Fruit fly (Drosophila melanogaster) whole organism, embryonic: ENCODE measurements around the gene cnir.

Source experiments
- B-H2 ChIP-seq: fragments of 200-800 bp; sonication (Bioruptor generic); optimal IDR thresholded peaks from 2 replicates; lab custom pipeline; 2018; ENCODE audit warnings: missing biosample characterization, mild to moderate bottlenecking, missing genetic modification characterization
- Blimp-1 ChIP-seq: fragments of 200-800 bp; sonication (Bioruptor generic); optimal IDR thresholded peaks from 3 replicates; lab custom pipeline; 2018; ENCODE audit warnings: missing biosample characterization, missing genetic modification characterization, mild to moderate bottlenecking, moderate library complexity, missing genetic modification reagents
- CG10274 ChIP-seq: fragments of 200-800 bp; sonication (Bioruptor generic); optimal IDR thresholded peaks from 3 replicates; lab custom pipeline; 2017; ENCODE audit warnings: missing biosample characterization, mild to moderate bottlenecking, missing genetic modification characterization
- CG12391 ChIP-seq: fragments of 200-800 bp; sonication (Bioruptor generic); optimal IDR thresholded peaks from 3 replicates; lab custom pipeline; 2018; ENCODE audit warnings: missing biosample characterization, mild to moderate bottlenecking, missing genetic modification characterization, moderate library complexity
- CG13296 ChIP-seq: fragments of 200-800 bp; sonication (Bioruptor generic); optimal IDR thresholded peaks from 3 replicates; lab custom pipeline; 2018; ENCODE audit warnings: missing biosample characterization, mild to moderate bottlenecking, missing genetic modification characterization
- CG16815 ChIP-seq: fragments of 200-800 bp; sonication (Bioruptor generic); optimal IDR thresholded peaks from 3 replicates; lab custom pipeline; 2017; ENCODE audit warnings: missing biosample characterization, mild to moderate bottlenecking, missing genetic modification characterization
- CG17385 ChIP-seq: fragments of 200-800 bp; sonication (Bioruptor generic); optimal IDR thresholded peaks from 3 replicates; lab custom pipeline; 2018; ENCODE audit warnings: missing biosample characterization, mild to moderate bottlenecking, missing genetic modification characterization
- CG1792 ChIP-seq: fragments of 200-800 bp; sonication (Bioruptor generic); optimal IDR thresholded peaks from 2 replicates; lab custom pipeline; 2016; ENCODE audit warnings: missing biosample characterization, missing genetic modification characterization
- CG31441 ChIP-seq: fragments of 200-800 bp; sonication (Bioruptor generic); IDR thresholded peaks from 2 replicates; pipeline ENCODE4 v1.3.6; 2022; ENCODE audit warnings: missing biosample characterization, missing genetic modification characterization
- CG34422 ChIP-seq: fragments of 200-800 bp; sonication (Bioruptor generic); IDR thresholded peaks from 3 replicates; pipeline ENCODE4 v1.3.6; 2022; ENCODE audit warnings: missing biosample characterization, missing genetic modification characterization
- CG4360 ChIP-seq: fragments of 200-800 bp; sonication (Bioruptor generic); IDR thresholded peaks from 2 replicates; pipeline ENCODE4 v1.3.6; 2022; ENCODE audit warnings: missing biosample characterization, missing genetic modification characterization
- CG4854 ChIP-seq: fragments of 200-800 bp; sonication (Bioruptor generic); optimal IDR thresholded peaks from 2 replicates; lab custom pipeline; 2016; ENCODE audit warnings: missing biosample characterization, missing genetic modification characterization, inconsistent platforms
- CG6272 ChIP-seq: fragments of 200-800 bp; sonication (Bioruptor generic); IDR thresholded peaks from 2 replicates; pipeline ENCODE4 v1.3.6; 2022; ENCODE audit warnings: missing biosample characterization, missing genetic modification characterization
- CG6654 ChIP-seq: fragments of 200-800 bp; sonication (Bioruptor generic); optimal IDR thresholded peaks from 2 replicates; lab custom pipeline; 2017; ENCODE audit warnings: missing biosample characterization, mild to moderate bottlenecking, missing genetic modification characterization
- CG8388 ChIP-seq: fragments of 200-800 bp; sonication (Bioruptor generic); optimal IDR thresholded peaks from 2 replicates; lab custom pipeline; 2019; ENCODE audit warnings: missing biosample characterization, mild to moderate bottlenecking, missing genetic modification characterization, moderate library complexity
- D19A ChIP-seq: fragments of 200-800 bp; optimal IDR thresholded peaks from 3 replicates; lab custom pipeline; 2019; ENCODE audit warnings: missing biosample characterization, mild to moderate bottlenecking, missing genetic modification characterization, moderate library complexity
- Hmx ChIP-seq: fragments of 200-800 bp; sonication (Bioruptor generic); optimal IDR thresholded peaks from 2 replicates; lab custom pipeline; 2016; ENCODE audit warnings: missing biosample characterization, missing genetic modification characterization
- NFAT ChIP-seq: fragments of 200-800 bp; sonication (Bioruptor generic); IDR thresholded peaks from 2 replicates; pipeline ENCODE4 v1.3.6; 2022; ENCODE audit warnings: missing biosample characterization, missing genetic modification characterization
- Sry-β ChIP-seq: fragments of 200-800 bp; sonication (Bioruptor generic); optimal IDR thresholded peaks from 2 replicates; lab custom pipeline; 2018; ENCODE audit warnings: missing biosample characterization, mild to moderate bottlenecking, missing genetic modification characterization, moderate library complexity
- Sry-δ ChIP-seq: fragments of 200-800 bp; sonication (Bioruptor generic); optimal IDR thresholded peaks from 2 replicates; lab custom pipeline; 2016; ENCODE audit warnings: missing biosample characterization, missing genetic modification characterization
- Usf ChIP-seq: fragments of 200-800 bp; sonication (Bioruptor generic); optimal IDR thresholded peaks from 2 replicates; lab custom pipeline; 2017; ENCODE audit warnings: missing genotype, missing biosample characterization, missing genetic modification characterization
- Xrp1 ChIP-seq: fragments of 200-800 bp; sonication (Bioruptor generic); IDR thresholded peaks from 2 replicates; pipeline ENCODE4 v1.3.6; 2022; ENCODE audit warnings: missing biosample characterization, missing genetic modification characterization
- bsh ChIP-seq, 2 experiments: fragments of 200-800 bp; sonication (Bioruptor generic); optimal IDR thresholded peaks; 2 replicates each; lab custom pipeline; 2017 to 2018; ENCODE audit warnings: mild to moderate bottlenecking in 2 of 2, missing biosample characterization in 2 of 2, missing genetic modification characterization in 2 of 2, moderate library complexity in 1 of 2
- cg ChIP-seq: fragments of 200-800 bp; sonication (Bioruptor generic); optimal IDR thresholded peaks from 3 replicates; lab custom pipeline; 2019; ENCODE audit warnings: missing biosample characterization, mild to moderate bottlenecking, missing genetic modification characterization, moderate library complexity
- chinmo ChIP-seq: fragments of 200-800 bp; sonication (Bioruptor generic); IDR thresholded peaks from 4 replicates; pipeline ENCODE4 v1.3.6; 2022; ENCODE audit warnings: missing biosample characterization, missing genetic modification characterization; ENCODE audit not compliant: partially characterized antibody
- dati ChIP-seq: fragments of 200-800 bp; sonication (Bioruptor generic); IDR thresholded peaks from 2 replicates; pipeline ENCODE4 v1.3.6; 2022; ENCODE audit warnings: missing biosample characterization, missing genetic modification characterization
- dmrt99B ChIP-seq: fragments of 200-800 bp; sonication (Bioruptor generic); optimal IDR thresholded peaks from 2 replicates; lab custom pipeline; 2018; ENCODE audit warnings: missing biosample characterization, mild to moderate bottlenecking, missing genetic modification characterization, moderate library complexity
- esg ChIP-seq: fragments of 200-800 bp; sonication (Bioruptor generic); conservative IDR thresholded peaks from 2 replicates; pipeline ENCODE4 v1.3.6; 2022; ENCODE audit warnings: missing biosample characterization, missing genetic modification characterization
- fd96Cb ChIP-seq: fragments of 200-800 bp; sonication (Bioruptor generic); optimal IDR thresholded peaks from 2 replicates; lab custom pipeline; 2018; ENCODE audit warnings: missing biosample characterization, mild to moderate bottlenecking, missing genetic modification characterization, moderate library complexity
- grn ChIP-seq: fragments of 200-800 bp; sonication (Bioruptor generic); optimal IDR thresholded peaks from 3 replicates; lab custom pipeline; 2017; ENCODE audit warnings: missing biosample characterization, missing genetic modification characterization
- hbn ChIP-seq: fragments of 200-800 bp; sonication (Bioruptor generic); IDR thresholded peaks from 2 replicates; pipeline ENCODE4 v1.3.6; 2022; ENCODE audit warnings: missing biosample characterization, missing genetic modification characterization; ENCODE audit not compliant: partially characterized antibody
- nom ChIP-seq: fragments of 200-800 bp; sonication (Bioruptor generic); optimal IDR thresholded peaks from 2 replicates; lab custom pipeline; 2017; ENCODE audit warnings: missing biosample characterization, missing genetic modification characterization, mild to moderate bottlenecking, moderate library complexity, missing genetic modification reagents
- p53 ChIP-seq: fragments of 200-800 bp; sonication (Bioruptor generic); optimal IDR thresholded peaks from 2 replicates; lab custom pipeline; 2016; ENCODE audit warnings: missing biosample characterization, missing genetic modification characterization
- phol ChIP-seq: fragments of 200-800 bp; sonication (Bioruptor generic); optimal IDR thresholded peaks from 3 replicates; lab custom pipeline; 2018; ENCODE audit warnings: missing biosample characterization, mild to moderate bottlenecking, missing genetic modification characterization, moderate library complexity
- rib ChIP-seq: fragments of 200-800 bp; sonication (Bioruptor generic); IDR thresholded peaks from 2 replicates; pipeline ENCODE4 v1.3.6; 2022; ENCODE audit warnings: missing biosample characterization, missing genetic modification characterization
- shn ChIP-seq: fragments of 200-800 bp; sonication (Bioruptor generic); optimal IDR thresholded peaks from 3 replicates; lab custom pipeline; 2016; ENCODE audit warnings: missing biosample characterization, missing genetic modification characterization
- slou ChIP-seq: fragments of 200-800 bp; sonication (Bioruptor generic); optimal IDR thresholded peaks from 3 replicates; lab custom pipeline; 2016; ENCODE audit warnings: missing biosample characterization, missing genetic modification characterization
- trh ChIP-seq: fragments of 200-800 bp; sonication (Bioruptor generic); optimal IDR thresholded peaks from 2 replicates; lab custom pipeline; 2016; ENCODE audit warnings: missing biosample characterization, missing genetic modification characterization
- tx ChIP-seq: fragments of 200-800 bp; sonication (Bioruptor generic); optimal IDR thresholded peaks from 2 replicates; lab custom pipeline; 2016; ENCODE audit warnings: missing biosample characterization, missing genetic modification characterization
- unc-4 ChIP-seq: fragments of 200-800 bp; sonication (Bioruptor generic); IDR thresholded peaks from 2 replicates; pipeline ENCODE4 v1.3.6; 2022; ENCODE audit warnings: missing biosample characterization, missing genetic modification characterization; ENCODE audit not compliant: partially characterized antibody
- zf30C ChIP-seq: fragments of 200-800 bp; sonication (Bioruptor generic); optimal IDR thresholded peaks from 3 replicates; lab custom pipeline; 2018; ENCODE audit warnings: missing biosample characterization, mild to moderate bottlenecking, missing genetic modification characterization

Gene cnir

dm6 chr2L:3012780-3013179, 26.8 kb downstream of the cnir start (continued):
- TF ChIP-seq p53 (GFP tag; lab: Kevin White, UChicago) (no peak), CG1792 (no peak), CG13296 (GFP tag; lab: Kevin White, UChicago) (no peak), CG10274 (GFP tag; lab: Kevin White, UChicago) (no peak), CG4360 (no peak), CG34422 (GFP tag; lab: Robert Waterston, UW) (no peak), grn (no peak), B-H2 (GFP tag; lab: Kevin White, UChicago) (no peak), CG6272 (no peak), CG4854 (no peak), dati (GFP tag; lab: Robert Waterston, UW) (no peak), CG31441 (GFP tag; lab: Robert Waterston, UW) (peak; percentile 45), CG6654 (GFP tag; lab: Kevin White, UChicago) (no peak), NFAT (GFP tag; lab: Robert Waterston, UW) (no peak), Sry-β (GFP tag; lab: Kevin White, UChicago) (no peak), trh (GFP tag; lab: Kevin White, UChicago) (no peak), rib (GFP tag; lab: Robert Waterston, UW) (no peak), CG12391 (tag; lab: Kevin White, UChicago) (peak; percentile 18), tx (GFP tag; lab: Kevin White, UChicago) (no peak), dmrt99B (tag; lab: Kevin White, UChicago) (no peak), Usf (GFP tag; lab: Kevin White, UChicago) (no peak), cg (GFP tag; lab: Kevin White, UChicago) (no peak), shn (GFP tag; lab: Kevin White, UChicago) (no peak), CG17385 (GFP tag; lab: Kevin White, UChicago) (no peak), fd96Cb (peak; percentile 32), CG16815 (GFP tag; lab: Kevin White, UChicago) (no peak), hbn (GFP tag; lab: Robert Waterston, UW) (no peak), Hmx (no peak), zf30C (GFP tag; lab: Kevin White, UChicago) (no peak), CG8388 (GFP tag; lab: Kevin White, UChicago) (peak; percentile 29)

dm6 chr2L:3011484-3011883, 28.1 kb downstream of the cnir start:
- TF ChIP-seq Sry-δ (GFP tag; lab: Kevin White, UChicago) (no peak), D19A (tag; lab: Kevin White, UChicago) (peak; percentile 32), bsh (GFP tag; optimal IDR thresholded peaks at IDR 0.05; lab: Kevin White, UChicago) (peak in 1 of 2 experiments; percentile 17), unc-4 (no peak), chinmo (GFP tag; lab: Robert Waterston, UW) (no peak), phol (tag; lab: Kevin White, UChicago) (no peak), slou (GFP tag; lab: Kevin White, UChicago) (no peak), nom (GFP tag; lab: Kevin White, UChicago) (peak; percentile 47), Blimp-1 (no peak), Xrp1 (GFP tag; lab: Robert Waterston, UW) (0 out of 2 replicates have a peak, but pooled peaks have one; percentile 18), esg (GFP tag; lab: Robert Waterston, UW) (no peak; the same call in 1 of the 2 replicates)
